Worm (Caenorhabditis elegans) whole organism, L1 larva: ENCODE measurements around the gene F35A5.1.

Experiments
- Y116A8C.19 ChIP-seq: sonication (generic microtip); optimal IDR thresholded peaks from 2 replicates; lab custom pipeline; 2016; ENCODE audit warnings: missing compliant biosample characterization, missing genetic modification characterization, borderline replicate concordance
- aly-2 ChIP-seq: fragments of 150-350 bp; optimal IDR thresholded peaks from 2 replicates; lab custom pipeline; 2014; ENCODE audit warnings: missing biosample characterization, missing genetic modification characterization
- lsy-2 ChIP-seq, 2 experiments: fragments of 150-350 bp; optimal IDR thresholded peaks; 2 replicates each; lab custom pipeline; 2014; ENCODE audit warnings: missing biosample characterization in 2 of 2, missing genetic modification characterization in 2 of 2
- nhr-11 ChIP-seq: fragments of 150-350 bp; optimal IDR thresholded peaks from 2 replicates; lab custom pipeline; 2014; ENCODE audit warnings: missing biosample characterization, missing genetic modification characterization
- rnt-1 ChIP-seq: sonication (generic microtip); optimal IDR thresholded peaks from 2 replicates; lab custom pipeline; 2016; ENCODE audit warnings: mild to moderate bottlenecking, missing genetic modification characterization, moderate library complexity, missing compliant biosample characterization
- sptf-1 ChIP-seq: fragments of 150-350 bp; optimal IDR thresholded peaks from 2 replicates; lab custom pipeline; 2014; ENCODE audit warnings: missing biosample characterization, missing genetic modification characterization
- unc-130 ChIP-seq: fragments of 150-350 bp; optimal IDR thresholded peaks from 2 replicates; lab custom pipeline; 2017; ENCODE audit warnings: missing biosample characterization, missing genetic modification characterization, inconsistent platforms
- ztf-11 ChIP-seq, 2 experiments: sonication (generic microtip); optimal IDR thresholded peaks; 2 replicates each; lab custom pipeline; 2016 to 2017; ENCODE audit warnings: missing genetic modification characterization in 2 of 2, missing biosample characterization in 1 of 2, missing compliant biosample characterization in 1 of 2

DNA sequence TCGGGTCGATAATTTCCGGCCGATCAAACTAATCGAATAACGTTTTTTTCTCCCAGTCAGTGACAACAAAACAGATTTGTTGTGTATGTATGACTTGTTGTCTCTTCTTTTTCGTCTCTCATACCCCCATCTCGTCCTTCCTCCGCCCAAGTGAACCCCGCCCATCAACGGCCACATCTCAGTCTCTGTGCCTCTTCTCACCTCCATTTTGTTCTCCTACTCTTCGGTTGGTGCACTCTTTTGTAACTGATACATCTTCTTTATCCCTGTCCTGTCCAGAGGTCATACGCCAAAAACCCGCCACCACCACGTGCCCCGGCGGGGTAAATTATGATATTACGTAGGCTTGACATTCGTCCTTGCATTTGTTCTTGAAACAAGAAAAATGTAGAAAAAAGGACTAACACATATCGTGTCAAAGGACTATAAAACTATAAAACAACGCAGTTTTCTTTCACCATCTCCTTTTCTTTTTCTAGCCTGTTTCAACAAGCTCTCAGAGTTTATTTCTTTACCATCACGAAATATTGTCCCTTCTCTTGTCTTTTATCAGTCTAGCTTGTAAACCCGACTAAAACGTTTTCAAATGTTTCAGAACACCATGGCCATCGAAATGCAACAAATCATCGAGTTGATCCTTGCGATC, 19.7 kb upstream of the F35A5.1 start, which contains the start of gene pmpl-1:
- TF ChIP-seq nhr-11 (tag; lab: Kevin White, UChicago) (no peak), rnt-1 (tag; lab: Kevin White, UChicago) (peak; percentile 50), ztf-11 (tag; optimal IDR thresholded peaks at IDR 0.05; lab: Kevin White, UChicago) (peak in 1 of 2 experiments; percentile 11), aly-2 (tag; lab: Kevin White, UChicago) (no peak), Y116A8C.19 (tag; lab: Kevin White, UChicago) (no peak), unc-130 (peak; percentile 50), lsy-2 (tag; optimal IDR thresholded peaks at IDR 0.05; lab: Kevin White, UChicago) (peak; percentile 33 to 53), sptf-1 (tag; lab: Kevin White, UChicago) (no peak)
